Worm (Caenorhabditis elegans): ENCODE data around the gene F43C1.7.

F43C1.7 gene

DNA sequence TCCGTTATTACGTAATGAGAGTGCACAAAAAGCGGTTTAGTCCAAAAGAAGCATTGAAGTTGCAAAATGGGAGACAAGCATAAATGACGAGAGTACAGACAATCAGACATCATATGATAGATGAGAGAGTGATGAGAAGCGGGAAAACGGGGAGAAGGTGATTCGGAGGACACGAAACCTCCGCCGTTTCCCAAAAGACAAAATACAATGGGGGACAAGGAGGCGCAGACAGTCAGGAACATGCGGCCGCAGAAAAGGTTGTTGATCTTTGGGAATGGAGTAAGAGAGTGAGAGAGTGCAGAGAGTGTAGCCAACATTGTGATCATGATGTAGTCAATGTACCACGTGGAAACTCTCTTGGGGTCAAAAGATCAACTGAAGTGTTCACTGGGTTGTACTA, 4.7 kb downstream of the F43C1.7 start (continued):
- TF ChIP-seq unc-3 (GFP tag; conservative IDR thresholded peaks at IDR 0.05) (no peak), unc-3 (tag; optimal IDR thresholded peaks at IDR 0.05) (no peak), ceh-30 (tag; optimal IDR thresholded peaks at IDR 0.05) (peak; percentile 57), pha-2 (tag; optimal IDR thresholded peaks at IDR 0.05) (no peak), T23F11.4 (GFP tag; optimal IDR thresholded peaks at IDR 0.05) (no peak), hlh-30 (tag; optimal IDR thresholded peaks at IDR 0.05; ENCODE audit: insufficient read depth) (peak; percentile 93), nfya-1 (tag; optimal IDR thresholded peaks at IDR 0.05) (peak; percentile 83), ref-2 (tag; optimal IDR thresholded peaks at IDR 0.05) (peak; percentile 75), fkh-6 (tag; optimal IDR thresholded peaks at IDR 0.05) (no peak), gmeb-2 (tag; optimal IDR thresholded peaks at IDR 0.05) (no peak), dve-1 (tag; optimal IDR thresholded peaks at IDR 0.05) (peak; percentile 74), Y22D7AL.16 (tag; optimal IDR thresholded peaks at IDR 0.05) (no peak), madf-2 (tag; optimal IDR thresholded peaks at IDR 0.05) (no peak), syd-9 (tag; optimal IDR thresholded peaks at IDR 0.05) (peak; percentile 38), C08G9.2 (tag; optimal IDR thresholded peaks at IDR 0.05) (peak; percentile 59), pqm-1 (tag; optimal IDR thresholded peaks at IDR 0.05) (peak; percentile 81), unc-55 (GFP tag; optimal IDR thresholded peaks at IDR 0.05) (peak; percentile 85), sdc-2 (tag; optimal IDR thresholded peaks at IDR 0.05) (peak; percentile 34), ets-4 (tag; optimal IDR thresholded peaks at IDR 0.05) (peak; percentile 28), hlh-15 (tag; optimal IDR thresholded peaks at IDR 0.05) (no peak), ceh-2 (tag; optimal IDR thresholded peaks at IDR 0.05) (no peak), F13H6.1 (tag; optimal IDR thresholded peaks at IDR 0.05) (peak; percentile 74), pat-9 (tag; optimal IDR thresholded peaks at IDR 0.05) (no peak), fax-1 (tag; optimal IDR thresholded peaks at IDR 0.05) (peak; percentile 1), rnt-1 (tag; optimal IDR thresholded peaks at IDR 0.05) (peak; percentile 92), tbx-2 (tag; optimal IDR thresholded peaks at IDR 0.05) (peak; percentile 84), eyg-1 (tag; optimal IDR thresholded peaks at IDR 0.05) (peak; percentile 11), ceh-34 (tag; optimal IDR thresholded peaks at IDR 0.05) (peak; percentile 70), ceh-22 (tag; optimal IDR thresholded peaks at IDR 0.05) (peak; percentile 39), sox-2 (GFP tag; IDR thresholded peaks at IDR 0.05) (no peak)

DNA sequence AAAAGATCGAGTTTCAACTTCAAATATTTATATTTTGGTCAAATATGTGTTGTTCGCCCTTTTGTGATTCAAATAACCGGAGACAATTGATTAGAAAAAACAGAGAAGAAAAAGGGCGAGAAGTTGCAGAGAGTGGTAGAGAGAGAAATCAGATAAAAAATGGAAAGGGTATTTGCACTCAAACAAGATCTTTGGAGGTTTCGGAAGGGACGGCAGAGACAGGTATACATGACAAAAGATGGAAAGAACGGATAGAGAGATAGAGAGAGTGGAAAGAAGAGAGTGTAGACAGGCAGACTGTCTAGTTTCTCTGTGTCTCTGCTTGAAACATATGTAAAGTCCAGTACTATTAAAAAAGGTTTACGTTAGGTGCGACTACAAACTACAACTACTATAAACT, 6.2 kb downstream of the F43C1.7 start:
- TF ChIP-seq tbx-2 (tag; optimal IDR thresholded peaks at IDR 0.05) (peak; percentile 24), pat-9 (tag; optimal IDR thresholded peaks at IDR 0.05) (no peak)

DNA sequence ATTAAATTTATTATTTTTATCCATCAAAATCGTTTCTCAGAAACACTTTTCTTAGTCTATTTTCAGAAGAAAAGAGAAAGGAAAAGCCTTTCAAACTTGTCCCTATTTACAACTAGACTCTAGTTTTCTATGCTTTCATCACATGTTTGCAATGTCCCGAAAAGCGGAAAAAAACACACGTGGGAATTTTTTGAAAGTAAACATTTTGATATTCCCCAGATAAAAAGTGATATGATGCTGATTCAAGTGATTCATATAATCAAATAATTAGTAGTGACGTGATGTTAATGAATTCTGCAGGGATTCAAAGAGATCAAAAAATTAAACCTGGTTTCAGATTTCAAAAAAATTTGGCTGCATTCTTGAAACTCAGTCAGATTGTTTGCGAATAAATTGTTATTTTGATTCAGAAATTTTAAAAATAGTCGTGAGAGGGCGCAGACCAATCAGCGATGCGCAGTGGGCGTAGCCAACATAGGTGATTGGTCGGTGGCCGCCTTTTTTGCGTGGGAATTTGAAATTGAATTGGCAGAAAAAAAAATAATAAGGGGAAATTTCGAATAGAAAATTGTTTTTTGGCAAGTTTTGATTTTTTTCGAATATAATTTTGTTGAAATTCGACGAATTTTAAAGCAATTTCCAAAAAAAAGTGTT, 7.6 kb downstream of the F43C1.7 start:
- TF ChIP-seq pha-4 (tag; optimal IDR thresholded peaks at IDR 0.05) = no peak
- peak; percentile 88 for TF ChIP-seq nfya-1 (tag; optimal IDR thresholded peaks at IDR 0.05)

DNA sequence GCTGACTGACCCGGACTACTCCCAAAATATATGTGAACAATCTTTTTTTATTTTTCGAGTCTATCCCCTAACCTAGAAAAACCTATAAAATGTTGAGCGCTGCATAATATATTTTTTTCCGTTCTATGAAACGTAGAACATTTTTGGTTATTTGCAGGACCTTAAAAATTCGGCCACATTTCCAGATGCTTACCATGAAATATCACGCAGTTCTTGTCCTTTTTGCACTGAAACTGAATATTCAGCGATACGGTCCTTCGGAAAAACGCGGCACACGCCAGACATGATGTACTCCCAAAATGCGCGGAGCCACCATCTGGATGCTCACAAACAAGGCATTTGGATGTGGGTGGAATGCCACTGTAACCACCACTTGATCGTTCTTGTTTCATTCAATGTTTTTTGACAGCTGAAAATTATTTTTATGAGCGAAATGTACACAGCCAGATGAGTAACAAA, 9.5 kb downstream of the F43C1.7 start, which contains the start of gene nhr-20:
Gene nhr-20, minus strand, starts transcription at position 409 of the 459 bp plus-strand sequence.
- TF ChIP-seq hlh-6 (tag; optimal IDR thresholded peaks at IDR 0.05) (no peak), hlh-13 (GFP tag; optimal IDR thresholded peaks at IDR 0.05) (no peak), tbx-7 (tag; optimal IDR thresholded peaks at IDR 0.05) (no peak), ets-4 (tag; optimal IDR thresholded peaks at IDR 0.05) (no peak), hlh-30 (tag; optimal IDR thresholded peaks at IDR 0.05; ENCODE audit: insufficient read depth) (no peak), Y22D7AL.16 (tag; optimal IDR thresholded peaks at IDR 0.05) (no peak), unc-42 (tag; optimal IDR thresholded peaks at IDR 0.05) (no peak), unc-55 (GFP tag; optimal IDR thresholded peaks at IDR 0.05) (no peak), ceh-30 (tag; optimal IDR thresholded peaks at IDR 0.05) (no peak), fkh-10 (GFP tag; optimal IDR thresholded peaks at IDR 0.05) (no peak), ceh-6 (GFP tag; optimal IDR thresholded peaks at IDR 0.05) (no peak), K09A11.1 (tag; optimal IDR thresholded peaks at IDR 0.05; ENCODE audit: insufficient read depth) (no peak), ceh-2 (tag; optimal IDR thresholded peaks at IDR 0.05) (no peak), ttx-3 (tag; optimal IDR thresholded peaks at IDR 0.05) (no peak), pha-2 (tag; optimal IDR thresholded peaks at IDR 0.05) (no peak), ceh-14 (tag; optimal IDR thresholded peaks at IDR 0.05) (no peak), elt-4 (tag; optimal IDR thresholded peaks at IDR 0.05) (no peak)
